Worm (Caenorhabditis elegans): ENCODE measurements around the gene fbxa-65.
"Not testable (repeated sequence)": the region's sequence is repeated elsewhere in the genome, so short reads cannot be mapped to it uniquely, and the experiment has no call there.

Gene fbxa-65

ce11 chrV:3346434-3347019, at the start of gene fbxa-65:
Gene fbxa-65 (minus strand): TSS chrV:3346484.
- TF ChIP-seq ztf-23 (GFP tag; IDR thresholded peaks at IDR 0.05) (no peak), flt-1 (GFP tag; IDR thresholded peaks at IDR 0.05) (no peak), T22C8.4 (GFP tag; IDR thresholded peaks at IDR 0.05) (no peak), ztf-29 (GFP tag; IDR thresholded peaks at IDR 0.05) (no peak), ref-1 (GFP tag; conservative IDR thresholded peaks at IDR 0.05) (no peak), med-1 (GFP tag; optimal IDR thresholded peaks at IDR 0.05; ENCODE audit: insufficient read depth) (no peak), cog-1 (tag; optimal IDR thresholded peaks at IDR 0.05) (no peak), klf-2 (GFP tag; conservative IDR thresholded peaks at IDR 0.05) (no peak), tab-1 (GFP tag; IDR thresholded peaks at IDR 0.05) (no peak)

- no peak for TF ChIP-seq ref-1 (GFP tag; conservative IDR thresholded peaks at IDR 0.05)
- no peak for TF ChIP-seq klf-2 (GFP tag; conservative IDR thresholded peaks at IDR 0.05)
- no peak for TF ChIP-seq T22C8.4 (GFP tag; IDR thresholded peaks at IDR 0.05)
- TF ChIP-seq tab-1 (GFP tag; IDR thresholded peaks at IDR 0.05): no peak
- no peak for TF ChIP-seq ztf-23 (GFP tag; IDR thresholded peaks at IDR 0.05)
- TF ChIP-seq cog-1 (tag; optimal IDR thresholded peaks at IDR 0.05): no peak
- TF ChIP-seq ztf-29 (GFP tag; IDR thresholded peaks at IDR 0.05): no peak
- no peak for TF ChIP-seq flt-1 (GFP tag; IDR thresholded peaks at IDR 0.05)
- no peak for TF ChIP-seq med-1 (GFP tag; optimal IDR thresholded peaks at IDR 0.05; ENCODE audit: insufficient read depth)
Measured at ce11 chrV:3394694-3395240, 48.5 kb upstream of the fbxa-65 start, which contains the start of gene T20D4.15. Gene T20D4.15 (minus strand): TSS chrV:3394744.

- no peak for TF ChIP-seq klf-2 (GFP tag; conservative IDR thresholded peaks at IDR 0.05)
- TF ChIP-seq med-1 (GFP tag; optimal IDR thresholded peaks at IDR 0.05; ENCODE audit: insufficient read depth): no peak
- no peak for TF ChIP-seq flt-1 (GFP tag; IDR thresholded peaks at IDR 0.05)
- TF ChIP-seq T22C8.4 (GFP tag; IDR thresholded peaks at IDR 0.05): no peak
- TF ChIP-seq ztf-29 (GFP tag; IDR thresholded peaks at IDR 0.05): no peak
- no peak for TF ChIP-seq ztf-23 (GFP tag; IDR thresholded peaks at IDR 0.05)
- no peak for TF ChIP-seq ref-1 (GFP tag; conservative IDR thresholded peaks at IDR 0.05)
- TF ChIP-seq cog-1 (tag; optimal IDR thresholded peaks at IDR 0.05): no peak
- no peak for TF ChIP-seq tab-1 (GFP tag; IDR thresholded peaks at IDR 0.05)
Measured at ce11 chrV:3394065-3394464, 47.8 kb upstream of the fbxa-65 start.

ce11 chrV:3391005-3391404, 44.7 kb upstream of the fbxa-65 start:
- TF ChIP-seq ref-1 (GFP tag; conservative IDR thresholded peaks at IDR 0.05) (no peak), ztf-23 (GFP tag; IDR thresholded peaks at IDR 0.05) (no peak), med-1 (GFP tag; optimal IDR thresholded peaks at IDR 0.05; ENCODE audit: insufficient read depth) (no peak), flt-1 (GFP tag; IDR thresholded peaks at IDR 0.05) (no peak), tab-1 (GFP tag; IDR thresholded peaks at IDR 0.05) (no peak), T22C8.4 (GFP tag; IDR thresholded peaks at IDR 0.05) (no peak), cog-1 (tag; optimal IDR thresholded peaks at IDR 0.05) (no peak), klf-2 (GFP tag; conservative IDR thresholded peaks at IDR 0.05) (no peak), ztf-29 (GFP tag; IDR thresholded peaks at IDR 0.05) (no peak)

ce11 chrV:3388299-3388698, 42.0 kb upstream of the fbxa-65 start:
- TF ChIP-seq med-1 (GFP tag; optimal IDR thresholded peaks at IDR 0.05; ENCODE audit: insufficient read depth) (no peak), klf-2 (GFP tag; conservative IDR thresholded peaks at IDR 0.05) (no peak)

- no peak for TF ChIP-seq tab-1 (GFP tag; IDR thresholded peaks at IDR 0.05)
- no peak for TF ChIP-seq flt-1 (GFP tag; IDR thresholded peaks at IDR 0.05)
- TF ChIP-seq med-1 (GFP tag; optimal IDR thresholded peaks at IDR 0.05; ENCODE audit: insufficient read depth): no peak
- no peak for TF ChIP-seq cog-1 (tag; optimal IDR thresholded peaks at IDR 0.05)
- no peak for TF ChIP-seq ztf-23 (GFP tag; IDR thresholded peaks at IDR 0.05)
- no peak for TF ChIP-seq ref-1 (GFP tag; conservative IDR thresholded peaks at IDR 0.05)
Measured at ce11 chrV:3376973-3377372, 30.7 kb upstream of the fbxa-65 start, which contains the start of gene srbc-2. Gene srbc-2 (minus strand): TSS chrV:3377073.

ce11 chrV:3372673-3373072, 26.4 kb upstream of the fbxa-65 start, which contains the start of gene srx-121:
Gene srx-121 (minus strand): TSS chrV:3372773.
- TF ChIP-seq tab-1 (GFP tag; IDR thresholded peaks at IDR 0.05): no peak
- no peak for TF ChIP-seq ref-1 (GFP tag; conservative IDR thresholded peaks at IDR 0.05)
- TF ChIP-seq klf-2 (GFP tag; conservative IDR thresholded peaks at IDR 0.05): no peak
- no peak for TF ChIP-seq ztf-23 (GFP tag; IDR thresholded peaks at IDR 0.05)
- TF ChIP-seq ztf-29 (GFP tag; IDR thresholded peaks at IDR 0.05): no peak

- not testable (repeated sequence) for TF ChIP-seq klf-2 (GFP tag; conservative IDR thresholded peaks at IDR 0.05); ztf-29 (GFP tag; IDR thresholded peaks at IDR 0.05); tab-1 (GFP tag; IDR thresholded peaks at IDR 0.05)
Measured at ce11 chrV:3367773-3368172, 21.5 kb upstream of the fbxa-65 start, which contains the start of gene C04E12.2. Gene C04E12.2 (plus strand): TSS chrV:3368073.

ce11 chrV:3362475-3362874, 16.2 kb upstream of the fbxa-65 start, which contains the start of gene C04E12.4:
Gene C04E12.4 (plus strand): TSS chrV:3362775.
- TF ChIP-seq T22C8.4 (GFP tag; IDR thresholded peaks at IDR 0.05) (no peak), ztf-29 (GFP tag; IDR thresholded peaks at IDR 0.05) (no peak), flt-1 (GFP tag; IDR thresholded peaks at IDR 0.05) (no peak), tab-1 (GFP tag; IDR thresholded peaks at IDR 0.05) (no peak), ztf-23 (GFP tag; IDR thresholded peaks at IDR 0.05) (no peak), med-1 (GFP tag; optimal IDR thresholded peaks at IDR 0.05; ENCODE audit: insufficient read depth) (no peak), klf-2 (GFP tag; conservative IDR thresholded peaks at IDR 0.05) (no peak), cog-1 (tag; optimal IDR thresholded peaks at IDR 0.05) (no peak), ref-1 (GFP tag; conservative IDR thresholded peaks at IDR 0.05) (no peak)

- no peak for TF ChIP-seq ref-1 (GFP tag; conservative IDR thresholded peaks at IDR 0.05)
- no peak for TF ChIP-seq tab-1 (GFP tag; IDR thresholded peaks at IDR 0.05)
- no peak for TF ChIP-seq T22C8.4 (GFP tag; IDR thresholded peaks at IDR 0.05)
- no peak for TF ChIP-seq ztf-29 (GFP tag; IDR thresholded peaks at IDR 0.05)
- no peak for TF ChIP-seq klf-2 (GFP tag; conservative IDR thresholded peaks at IDR 0.05)
- no peak for TF ChIP-seq med-1 (GFP tag; optimal IDR thresholded peaks at IDR 0.05; ENCODE audit: insufficient read depth)
- no peak for TF ChIP-seq flt-1 (GFP tag; IDR thresholded peaks at IDR 0.05)
- no peak for TF ChIP-seq cog-1 (tag; optimal IDR thresholded peaks at IDR 0.05)
- no peak for TF ChIP-seq ztf-23 (GFP tag; IDR thresholded peaks at IDR 0.05)
Measured at ce11 chrV:3361633-3362032, 15.3 kb upstream of the fbxa-65 start.

Data from whole organism, midembryonic.